Fruit fly (Drosophila melanogaster): Measurements from ENCODE around the gene Hrd3.
A peak's percentile ranks its signal among the peaks of the same experiment; 100 is the strongest.

Hrd3 gene

DNA sequence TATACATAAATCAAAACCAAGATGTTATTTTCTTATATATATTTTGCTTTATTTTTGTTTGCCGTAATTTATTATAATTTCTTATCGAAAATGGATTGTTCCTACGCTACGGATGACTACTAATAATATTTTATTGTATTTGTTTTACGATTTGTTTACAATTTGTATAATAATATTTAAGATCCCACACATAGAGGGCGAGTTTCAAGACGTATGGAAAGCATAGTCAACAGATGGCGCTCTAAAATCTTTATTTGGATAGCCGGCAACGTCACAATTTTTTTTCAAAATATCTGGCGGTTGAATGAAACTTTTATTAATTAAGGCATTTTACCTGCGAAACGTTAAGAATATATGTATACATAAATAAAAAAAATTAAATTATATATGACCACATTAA lies 36.4 kb downstream of the Hrd3 start:
- TF ChIP-seq CG17801 (GFP tag; optimal IDR thresholded peaks at IDR 0.05; ENCODE audit: partially characterized antibody) = peak; percentile 54

DNA sequence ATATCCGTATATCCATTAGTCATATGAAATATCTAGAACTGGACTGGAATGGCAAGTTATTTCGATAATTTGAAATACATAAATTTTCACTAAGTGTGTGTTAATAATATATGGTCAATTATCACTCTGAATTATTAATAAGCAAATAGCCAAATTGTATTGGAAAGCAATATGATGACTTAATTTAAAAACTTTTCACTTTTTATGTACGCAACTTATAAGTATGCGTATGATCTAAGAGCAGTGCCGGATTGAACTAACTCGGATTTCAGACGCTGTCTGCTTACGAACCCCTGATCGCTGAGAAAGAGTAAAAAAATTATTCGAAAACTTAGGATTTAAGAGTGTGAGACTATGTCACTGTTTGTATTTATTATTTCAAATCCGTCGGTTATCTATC lies 36.8 kb downstream of the Hrd3 start, which contains the start of gene CG10232:
Gene CG10232 (minus strand): TSS at position 101 of the 400 bp plus-strand sequence.
- TF ChIP-seq CG17801 (GFP tag; optimal IDR thresholded peaks at IDR 0.05; ENCODE audit: partially characterized antibody) = no peak

DNA sequence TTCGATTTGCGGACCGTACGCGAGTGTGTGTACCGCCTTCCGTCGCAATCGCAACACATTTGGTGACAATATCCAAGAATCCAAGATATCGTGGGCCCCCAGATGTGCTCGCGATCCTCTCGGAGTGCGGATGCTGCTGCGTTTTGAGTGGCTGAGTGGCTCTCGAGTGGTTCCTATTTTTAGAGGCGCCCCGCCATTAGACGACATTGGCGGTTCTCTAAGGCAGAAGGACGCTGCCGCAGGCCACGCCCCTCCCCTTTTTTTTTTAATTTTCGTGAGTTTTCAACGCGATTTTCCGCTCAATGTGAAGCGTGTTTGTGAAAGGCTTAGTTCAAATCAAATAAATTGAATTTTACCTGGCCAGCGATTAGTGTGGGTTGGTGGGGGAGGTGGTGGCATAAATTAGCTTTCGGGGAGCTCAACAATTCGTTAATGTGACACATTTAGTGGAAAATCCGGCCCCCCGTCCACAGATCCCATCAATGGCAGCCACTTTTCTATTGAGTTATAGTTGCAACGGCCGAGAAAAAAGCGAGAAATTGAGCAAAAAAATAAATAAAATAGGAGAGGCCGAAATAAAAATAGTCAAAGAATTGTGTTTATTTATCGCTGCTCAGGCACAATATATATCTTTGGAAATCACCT lies 39.9 kb downstream of the Hrd3 start, which contains the start of gene nau:
Gene nau (minus strand): TSS at position 61 of the 645 bp plus-strand sequence.
- TF ChIP-seq CG17801 (GFP tag; optimal IDR thresholded peaks at IDR 0.05; ENCODE audit: partially characterized antibody) = no peak

DNA sequence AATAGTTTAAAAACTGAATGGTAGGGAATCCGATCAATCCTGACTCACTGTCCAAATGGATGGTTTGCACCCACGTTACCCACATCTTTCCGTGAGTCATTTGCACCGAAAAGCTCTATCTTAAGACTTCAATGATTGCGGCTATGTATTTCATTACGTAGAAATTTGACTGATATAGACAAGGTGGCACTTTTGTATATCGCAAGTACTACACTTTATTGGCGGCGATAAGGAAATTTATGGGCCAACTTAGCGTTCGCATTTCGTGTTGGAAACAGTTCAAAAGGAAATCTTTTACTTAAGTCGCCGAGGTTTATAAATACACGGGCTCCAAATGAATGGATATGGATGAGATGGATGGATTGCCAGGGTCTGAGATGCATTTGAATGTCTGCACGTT lies 43.5 kb downstream of the Hrd3 start:
- no peak for TF ChIP-seq CG17801 (GFP tag; optimal IDR thresholded peaks at IDR 0.05; ENCODE audit: partially characterized antibody)

DNA sequence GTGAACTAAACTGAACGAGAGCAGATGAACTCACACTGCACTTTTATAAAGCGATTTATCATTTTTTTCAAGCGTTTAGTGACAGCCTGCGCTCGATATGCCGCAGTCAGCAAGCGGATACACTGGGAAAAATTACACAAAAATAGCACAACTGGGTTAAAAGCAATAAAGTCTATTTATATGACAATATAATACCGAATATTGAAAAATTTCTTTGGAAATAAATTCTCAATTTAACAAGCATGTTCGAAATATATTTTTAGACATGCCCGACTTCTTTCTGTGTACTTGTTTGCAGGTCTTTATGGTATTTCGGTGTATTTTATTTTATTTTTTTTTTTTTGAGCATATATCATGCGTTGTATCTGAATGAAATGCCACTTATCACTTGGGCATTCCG lies 44.5 kb downstream of the Hrd3 start:
- no peak for TF ChIP-seq CG17801 (GFP tag; optimal IDR thresholded peaks at IDR 0.05; ENCODE audit: partially characterized antibody)

DNA sequence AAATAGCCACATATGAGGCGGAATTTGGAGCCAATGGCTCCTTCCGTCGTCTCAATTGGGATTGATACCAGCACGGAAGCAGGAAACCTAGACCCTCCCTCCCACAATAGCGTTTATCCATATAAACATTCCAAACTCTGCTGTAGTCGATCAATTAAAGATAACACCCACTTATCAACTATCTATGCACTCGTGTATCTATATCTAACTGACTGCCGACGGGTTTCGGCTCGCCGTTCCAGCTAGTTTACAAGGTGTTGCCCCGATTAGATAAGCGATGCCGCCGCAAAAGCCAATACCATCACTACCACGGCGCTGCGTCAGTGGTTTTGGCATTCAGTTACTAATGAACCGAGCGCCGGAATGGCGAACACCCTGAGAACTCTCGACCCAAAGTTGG lies 47.2 kb downstream of the Hrd3 start, which contains the start of gene CG10300:
Gene CG10300 (plus strand): TSS at position 333 of the 400 bp plus-strand sequence.
- TF ChIP-seq CG17801 (GFP tag; optimal IDR thresholded peaks at IDR 0.05; ENCODE audit: partially characterized antibody) = no peak

DNA sequence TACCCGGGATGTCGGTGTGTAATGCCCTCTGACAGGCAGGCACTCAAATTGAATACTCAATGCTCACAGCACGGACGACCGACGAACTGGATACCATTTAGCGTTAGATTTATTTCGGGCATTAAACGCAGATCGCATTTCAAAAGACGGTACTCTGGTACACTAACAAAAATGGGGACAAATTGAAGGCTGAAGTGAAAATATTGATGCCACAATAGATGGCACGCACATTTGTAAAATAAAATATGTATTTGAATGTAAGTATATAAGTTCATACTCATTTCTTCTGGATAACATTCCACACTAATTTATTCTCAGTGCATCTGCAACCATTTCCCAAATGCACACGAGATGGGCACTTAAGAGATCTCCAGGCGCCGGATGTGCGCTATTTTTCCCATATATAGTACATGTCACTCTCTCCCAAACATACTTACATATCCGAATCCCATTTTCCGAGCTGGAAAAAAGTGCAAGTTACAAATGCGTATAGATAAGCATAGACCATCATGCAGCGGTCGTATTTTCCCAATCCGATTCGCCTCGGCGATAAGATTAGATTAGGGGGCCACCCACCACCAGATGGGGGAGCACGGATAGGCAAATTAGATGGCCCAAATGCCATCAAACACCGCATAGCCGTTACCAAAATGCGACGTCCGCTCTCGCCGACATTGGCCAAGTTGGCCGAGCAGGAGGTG lies 48.7 kb downstream of the Hrd3 start, which contains the start of gene CG10301:
Gene CG10301 (plus strand): TSS at position 651 of the 701 bp plus-strand sequence.
- no peak for TF ChIP-seq CG17801 (GFP tag; optimal IDR thresholded peaks at IDR 0.05; ENCODE audit: partially characterized antibody)

All from ovary, adult (tissue).